Fruit fly (Drosophila melanogaster) whole organism, prepupa: ENCODE measurements around the gene atms.

Experiments used
- Blimp-1 ChIP-seq: fragments of 200-800 bp; sonication (Bioruptor generic); optimal IDR thresholded peaks from 3 replicates; lab custom pipeline; 2017; ENCODE audit warnings: missing biosample characterization, missing genetic modification characterization, mild to moderate bottlenecking, moderate library complexity, missing genetic modification reagents
- CG10631 ChIP-seq: fragments of 200-800 bp; sonication (Bioruptor generic); optimal IDR thresholded peaks from 2 replicates; lab custom pipeline; 2016; ENCODE audit warnings: missing biosample characterization, missing genetic modification characterization
- CG10669 ChIP-seq: fragments of 200-800 bp; sonication (Bioruptor generic); optimal IDR thresholded peaks from 3 replicates; lab custom pipeline; 2018; ENCODE audit warnings: missing biosample characterization, mild to moderate bottlenecking, missing genetic modification characterization, moderate library complexity
- CG11294 ChIP-seq: fragments of 200-800 bp; sonication (Bioruptor generic); IDR thresholded peaks from 2 replicates; pipeline ENCODE4 v1.3.6; 2022; ENCODE audit warnings: missing biosample characterization, missing genetic modification characterization
- CG11762 ChIP-seq: fragments of 200-800 bp; sonication (Bioruptor generic); optimal IDR thresholded peaks from 3 replicates; lab custom pipeline; 2016; ENCODE audit warnings: missing biosample characterization, missing genetic modification characterization; ENCODE audit not compliant: insufficient read depth
- CG11902 ChIP-seq: fragments of 200-800 bp; sonication (Bioruptor generic); optimal IDR thresholded peaks from 3 replicates; lab custom pipeline; 2016; ENCODE audit warnings: missing biosample characterization, missing genetic modification characterization
- CG15336 ChIP-seq: fragments of 200-800 bp; sonication (Bioruptor generic); IDR thresholded peaks from 2 replicates; pipeline ENCODE4 v1.3.6; 2022; ENCODE audit warnings: missing biosample characterization, missing genetic modification characterization
- CG1621 ChIP-seq: fragments of 200-800 bp; sonication (Bioruptor generic); optimal IDR thresholded peaks from 3 replicates; lab custom pipeline; 2018; ENCODE audit warnings: missing biosample characterization, mild to moderate bottlenecking, missing genetic modification characterization
- CG3032 ChIP-seq: fragments of 200-800 bp; optimal IDR thresholded peaks from 2 replicates; lab custom pipeline; 2019; ENCODE audit warnings: missing biosample characterization, mild to moderate bottlenecking, missing genetic modification characterization, moderate library complexity
- CG31627 ChIP-seq: fragments of 200-800 bp; sonication (Bioruptor generic); optimal IDR thresholded peaks from 3 replicates; lab custom pipeline; 2016; ENCODE audit warnings: missing biosample characterization, missing genetic modification characterization
- CG3919 ChIP-seq: fragments of 200-800 bp; sonication (Bioruptor generic); optimal IDR thresholded peaks from 3 replicates; lab custom pipeline; 2016; ENCODE audit warnings: missing biosample characterization, missing genetic modification characterization
- CG6163 ChIP-seq: fragments of 200-800 bp; sonication (Bioruptor generic); IDR thresholded peaks from 3 replicates; pipeline ENCODE4 v1.3.6; 2022; ENCODE audit warnings: missing biosample characterization, missing genetic modification characterization
- CG6276 ChIP-seq: fragments of 200-800 bp; sonication (Bioruptor generic); optimal IDR thresholded peaks from 2 replicates; lab custom pipeline; 2017; ENCODE audit warnings: missing biosample characterization, mild to moderate bottlenecking, missing genetic modification characterization
- CG6792 ChIP-seq: fragments of 200-800 bp; sonication (Bioruptor generic); optimal IDR thresholded peaks from 3 replicates; lab custom pipeline; 2016; ENCODE audit warnings: missing biosample characterization, missing genetic modification characterization
- CG6808 ChIP-seq: fragments of 200-800 bp; sonication (Bioruptor generic); optimal IDR thresholded peaks from 3 replicates; lab custom pipeline; 2017; ENCODE audit warnings: missing biosample characterization, missing genetic modification characterization, mild to moderate bottlenecking, moderate library complexity, missing genetic modification reagents
- CG6854 ChIP-seq: fragments of 200-800 bp; sonication (Bioruptor generic); optimal IDR thresholded peaks from 2 replicates; lab custom pipeline; 2017; ENCODE audit warnings: missing biosample characterization, mild to moderate bottlenecking, missing genetic modification characterization
- CG8319 ChIP-seq: fragments of 200-800 bp; sonication (Bioruptor generic); optimal IDR thresholded peaks from 3 replicates; lab custom pipeline; 2016; ENCODE audit warnings: missing biosample characterization, missing genetic modification characterization
- CG8632 ChIP-seq: fragments of 200-800 bp; sonication (Bioruptor generic); optimal IDR thresholded peaks from 3 replicates; lab custom pipeline; 2016; ENCODE audit warnings: missing biosample characterization, missing genetic modification characterization
- CG9139 ChIP-seq: fragments of 200-800 bp; sonication (Bioruptor generic); optimal IDR thresholded peaks from 3 replicates; lab custom pipeline; 2017; ENCODE audit warnings: missing biosample characterization, mild to moderate bottlenecking, missing genetic modification characterization
- Eip75B ChIP-seq: fragments of 200-800 bp; sonication (Bioruptor generic); optimal IDR thresholded peaks from 3 replicates; lab custom pipeline; 2016; ENCODE audit warnings: missing biosample characterization, missing genetic modification characterization
- Eip78C ChIP-seq: fragments of 200-800 bp; sonication (Bioruptor generic); peaks from one replicate; lab custom pipeline; 2016; ENCODE audit warnings: missing biosample characterization, missing genetic modification characterization
- Eip93F ChIP-seq: fragments of 200-800 bp; sonication (Bioruptor generic); optimal IDR thresholded peaks from 2 replicates; lab custom pipeline; 2016; ENCODE audit warnings: missing biosample characterization, mild to moderate bottlenecking, missing genetic modification characterization
- Ets21C ChIP-seq: fragments of 200-800 bp; sonication (Bioruptor generic); optimal IDR thresholded peaks from 3 replicates; lab custom pipeline; 2016; ENCODE audit warnings: missing biosample characterization, missing genetic modification characterization
- Ets96B ChIP-seq: fragments of 200-800 bp; optimal IDR thresholded peaks from 2 replicates; lab custom pipeline; 2019; ENCODE audit warnings: missing biosample characterization, mild to moderate bottlenecking, missing genetic modification characterization, moderate library complexity
- Gug ChIP-seq: fragments of 200-800 bp; sonication (Bioruptor generic); IDR thresholded peaks from 2 replicates; pipeline ENCODE4 v1.3.6; 2022; ENCODE audit warnings: missing biosample characterization, missing genetic modification characterization
- Hr39 ChIP-seq: fragments of 200-800 bp; sonication (Bioruptor generic); optimal IDR thresholded peaks from 2 replicates; lab custom pipeline; 2016; ENCODE audit warnings: missing biosample characterization, missing genetic modification characterization
- Hr4 ChIP-seq: fragments of 200-800 bp; sonication (Bioruptor generic); optimal IDR thresholded peaks from 3 replicates; lab custom pipeline; 2016; ENCODE audit warnings: missing biosample characterization, missing genetic modification characterization
- Sox14 ChIP-seq: fragments of 200-800 bp; sonication (Bioruptor generic); optimal IDR thresholded peaks from 3 replicates; lab custom pipeline; 2016; ENCODE audit warnings: missing biosample characterization, missing genetic modification characterization
- Sox15 ChIP-seq: fragments of 200-800 bp; sonication (Bioruptor generic); optimal IDR thresholded peaks from 3 replicates; lab custom pipeline; 2016; ENCODE audit warnings: missing biosample characterization, missing genetic modification characterization
- achi ChIP-seq: fragments of 200-800 bp; sonication (Bioruptor generic); optimal IDR thresholded peaks from 3 replicates; lab custom pipeline; 2016; ENCODE audit warnings: missing biosample characterization, missing genetic modification characterization
- acj6 ChIP-seq: fragments of 200-800 bp; sonication (Bioruptor generic); optimal IDR thresholded peaks from 3 replicates; lab custom pipeline; 2016; ENCODE audit warnings: missing biosample characterization, missing genetic modification characterization
- cyc ChIP-seq: fragments of 200-800 bp; sonication (Bioruptor generic); optimal IDR thresholded peaks from 3 replicates; lab custom pipeline; 2016; ENCODE audit warnings: missing biosample characterization, missing genetic modification characterization
- dac ChIP-seq: fragments of 200-800 bp; sonication (Bioruptor generic); optimal IDR thresholded peaks from 2 replicates; lab custom pipeline; 2017; ENCODE audit warnings: missing biosample characterization, mild to moderate bottlenecking, missing genetic modification characterization
- dsx ChIP-seq: fragments of 200-800 bp; optimal IDR thresholded peaks from 3 replicates; lab custom pipeline; 2019; ENCODE audit warnings: missing biosample characterization, mild to moderate bottlenecking, missing genetic modification characterization, moderate library complexity; ENCODE audit not compliant: poor library complexity, severe bottlenecking
- eg ChIP-seq: fragments of 200-800 bp; sonication (Bioruptor generic); IDR thresholded peaks from 3 replicates; pipeline ENCODE4 v1.3.6; 2022; ENCODE audit warnings: missing biosample characterization, missing genetic modification characterization
- esn ChIP-seq: fragments of 200-800 bp; sonication (Bioruptor generic); optimal IDR thresholded peaks from 2 replicates; lab custom pipeline; 2016; ENCODE audit warnings: missing biosample characterization, mild to moderate bottlenecking, missing genetic modification characterization, moderate library complexity
- fd59A ChIP-seq: fragments of 200-800 bp; sonication (Bioruptor generic); optimal IDR thresholded peaks from 2 replicates; lab custom pipeline; 2017; ENCODE audit warnings: missing biosample characterization, mild to moderate bottlenecking, missing genetic modification characterization, missing genetic modification reagents
- fkh ChIP-seq: fragments of 200-800 bp; sonication (Bioruptor generic); optimal IDR thresholded peaks from 3 replicates; lab custom pipeline; 2017; ENCODE audit warnings: missing biosample characterization, mild to moderate bottlenecking, missing genetic modification characterization, moderate library complexity
- net ChIP-seq: fragments of 200-800 bp; sonication (Bioruptor generic); optimal IDR thresholded peaks from 3 replicates; lab custom pipeline; 2016; ENCODE audit warnings: missing biosample characterization, missing genetic modification characterization
- pdm3 ChIP-seq: fragments of 200-800 bp; sonication (Bioruptor generic); optimal IDR thresholded peaks from 3 replicates; lab custom pipeline; 2016; ENCODE audit warnings: missing biosample characterization, missing genetic modification characterization
- spab ChIP-seq: fragments of 200-800 bp; sonication (Bioruptor generic); optimal IDR thresholded peaks from 2 replicates; lab custom pipeline; 2017; ENCODE audit warnings: missing biosample characterization, mild to moderate bottlenecking, missing genetic modification characterization, missing genetic modification reagents
- ss ChIP-seq, 2 experiments: fragments of 200-800 bp; sonication (Bioruptor generic); optimal IDR thresholded peaks; 2 replicates in 1 of 2; 3 replicates in 1 of 2; lab custom pipeline; 2017 to 2018; ENCODE audit warnings: mild to moderate bottlenecking in 2 of 2, missing biosample characterization in 2 of 2, missing genetic modification characterization in 2 of 2, moderate library complexity in 1 of 2
- svp ChIP-seq: fragments of 200-800 bp; sonication (Bioruptor generic); peaks from one replicate; lab custom pipeline; 2016; ENCODE audit warnings: missing biosample characterization, missing genetic modification characterization
- topi ChIP-seq: fragments of 200-800 bp; sonication (Bioruptor generic); optimal IDR thresholded peaks from 3 replicates; lab custom pipeline; 2016; ENCODE audit warnings: missing biosample characterization, missing genetic modification characterization

Gene atms

dm6 chr3R:4749735-4750134, at the start of gene atms:
Gene atms (plus strand): TSS chr3R:4750035.
- no peak for TF ChIP-seq CG9139
- no peak for TF ChIP-seq CG1621
- no peak for TF ChIP-seq topi (GFP tag; lab: Kevin White, UChicago)
- no peak for TF ChIP-seq CG6854
- no peak for TF ChIP-seq net (GFP tag; lab: Kevin White, UChicago)
- no peak for TF ChIP-seq CG6163 (GFP tag; lab: Robert Waterston, UW)
- no peak for TF ChIP-seq CG6276
- no peak for TF ChIP-seq Ets96B
- TF ChIP-seq CG11762 = no peak
- TF ChIP-seq CG6792 = no peak
- TF ChIP-seq dac (GFP tag; lab: Kevin White, UChicago) = no peak
- TF ChIP-seq CG10631 (GFP tag; lab: Kevin White, UChicago) = no peak
- no peak for TF ChIP-seq Eip78C
- TF ChIP-seq CG11294 (GFP tag; lab: Robert Waterston, UW) = no peak
- TF ChIP-seq Ets21C (GFP tag; lab: Kevin White, UChicago) = no peak
- TF ChIP-seq CG11902 (GFP tag; lab: Kevin White, UChicago) = no peak

dm6 chr3R:4705167-4705566, 44.7 kb upstream of the atms start:
- TF ChIP-seq fkh (GFP tag; lab: Kevin White, UChicago) (no peak), eg (GFP tag; lab: Robert Waterston, UW) (no peak), Blimp-1 (GFP tag; lab: Kevin White, UChicago) (no peak), CG8319 (GFP tag; lab: Kevin White, UChicago) (no peak), Sox14 (GFP tag; lab: Kevin White, UChicago) (no peak), CG10631 (GFP tag; lab: Kevin White, UChicago) (no peak), CG8632 (no peak), Gug (GFP tag; lab: Robert Waterston, UW) (no peak), esn (GFP tag; lab: Kevin White, UChicago) (no peak), Eip75B (no peak), CG10669 (GFP tag; lab: Kevin White, UChicago) (no peak), CG11762 (no peak), Hr39 (GFP tag; lab: Kevin White, UChicago) (no peak), CG3919 (GFP tag; lab: Kevin White, UChicago) (no peak), svp (GFP tag; lab: Kevin White, UChicago) (no peak), CG31627 (GFP tag; lab: Kevin White, UChicago) (no peak), pdm3 (GFP tag; lab: Kevin White, UChicago) (no peak), Eip93F (GFP tag; lab: Kevin White, UChicago) (no peak), CG3032 (tag; lab: Kevin White, UChicago) (no peak), cyc (GFP tag; lab: Kevin White, UChicago) (no peak)

dm6 chr3R:4706055-4706454, 43.8 kb upstream of the atms start:
- TF ChIP-seq Ets96B = no peak
- no peak for TF ChIP-seq CG6854
- TF ChIP-seq cyc (GFP tag; lab: Kevin White, UChicago) = no peak
- TF ChIP-seq net (GFP tag; lab: Kevin White, UChicago) = no peak
- no peak for TF ChIP-seq acj6 (GFP tag; lab: Kevin White, UChicago)
- no peak for TF ChIP-seq Sox15 (GFP tag; lab: Kevin White, UChicago)
- TF ChIP-seq achi = no peak
- no peak for TF ChIP-seq ss (GFP tag; optimal IDR thresholded peaks at IDR 0.05; lab: Kevin White, UChicago)
- no peak for TF ChIP-seq CG9139
- no peak for TF ChIP-seq spab (GFP tag; lab: Kevin White, UChicago)
- TF ChIP-seq fd59A (GFP tag; lab: Kevin White, UChicago) = no peak
- TF ChIP-seq Hr4 = no peak
- TF ChIP-seq Hr39 (GFP tag; lab: Kevin White, UChicago) = no peak
- no peak for TF ChIP-seq CG15336 (GFP tag; lab: Robert Waterston, UW)
- no peak for TF ChIP-seq dsx (GFP tag; lab: Kevin White, UChicago)
- TF ChIP-seq CG6276 = no peak
- TF ChIP-seq topi (GFP tag; lab: Kevin White, UChicago) = no peak
- TF ChIP-seq CG6808 (GFP tag; lab: Kevin White, UChicago) = no peak
